Worm (Caenorhabditis elegans): ENCODE results near the gene cnc-8.

ce11 chrX:10301920-10302319 lies 4.5 kb upstream of the cnc-8 start:
- TF ChIP-seq ztf-4 (tag; optimal IDR thresholded peaks at IDR 0.05), result no peak
- TF ChIP-seq ceh-16 (tag; optimal IDR thresholded peaks at IDR 0.05), result no peak
- no peak for TF ChIP-seq elt-3 (tag; optimal IDR thresholded peaks at IDR 0.05)
- TF ChIP-seq unc-39 (tag; optimal IDR thresholded peaks at IDR 0.05), result no peak
- no peak for TF ChIP-seq unc-62 (GFP tag; optimal IDR thresholded peaks at IDR 0.05)
- peak; percentile 82 for TF ChIP-seq nhr-23 (tag; optimal IDR thresholded peaks at IDR 0.05)
- TF ChIP-seq fkh-10 (GFP tag; optimal IDR thresholded peaks at IDR 0.05), result no peak
- TF ChIP-seq ceh-82 (tag; optimal IDR thresholded peaks at IDR 0.05), result no peak
- TF ChIP-seq ceh-28 (tag; optimal IDR thresholded peaks at IDR 0.05), result no peak
